Fruit fly (Drosophila melanogaster) whole organism, wandering third instar larva: Measurements from ENCODE around the gene Dbp73D.

Source experiments
- N ChIP-seq: fragments of >200 bp; optimal IDR thresholded peaks from 2 replicates; lab custom pipeline; 2018; ENCODE audit warnings: missing biosample characterization, missing external identifiers, missing genetic modification characterization
- Vsx2 ChIP-seq: fragments of 200-300, 225-300 bp; sonication (Bioruptor generic); optimal IDR thresholded peaks from 2 replicates; lab custom pipeline; 2018; ENCODE audit warnings: missing biosample characterization, missing genetic modification characterization; ENCODE audit not compliant: partially characterized antibody
- br ChIP-seq: fragments of 200-800 bp; sonication (Bioruptor generic); optimal IDR thresholded peaks from 2 replicates; lab custom pipeline; 2016; ENCODE audit warnings: missing biosample characterization, missing genetic modification characterization
- dl ChIP-seq, 2 experiments: fragments of 175-275, 200-275 bp in 1 of 2; fragments of 200-275 bp in 1 of 2; sonication (Bioruptor generic); optimal IDR thresholded peaks; lab custom pipeline; 2018; ENCODE audit warnings: mild to moderate bottlenecking in 2 of 2, missing biosample characterization in 2 of 2, missing genetic modification characterization in 2 of 2, moderate library complexity in 2 of 2; ENCODE audit not compliant: partially characterized antibody in 2 of 2, insufficient read depth in 1 of 2
- ey ChIP-seq: fragments of 200-800 bp; sonication (Bioruptor generic); optimal IDR thresholded peaks from 2 replicates; lab custom pipeline; 2016; ENCODE audit warnings: missing biosample characterization, missing genetic modification characterization
- fru ChIP-seq: fragments of 200-800 bp; sonication (Bioruptor generic); optimal IDR thresholded peaks from 3 replicates; lab custom pipeline; 2016; ENCODE audit warnings: missing biosample characterization, mild to moderate bottlenecking, missing genetic modification characterization
- lola ChIP-seq: fragments of >200 bp; optimal IDR thresholded peaks from 2 replicates; lab custom pipeline; 2017; ENCODE audit warnings: missing biosample characterization, missing genetic modification characterization
- pan ChIP-seq: fragments of >200 bp; optimal IDR thresholded peaks from 2 replicates; lab custom pipeline; 2017
- usp ChIP-seq: fragments of >200 bp; optimal IDR thresholded peaks from 2 replicates; lab custom pipeline; 2017; ENCODE audit warnings: missing biosample characterization, missing genetic modification characterization

dm6 chr3L:16699292-16700026 lies 31.2 kb downstream of the Dbp73D start:
- TF ChIP-seq Vsx2 (no peak), pan (lab: Kevin White, UChicago) (no peak), usp (no peak), ey (GFP tag; lab: Kevin White, UChicago) (no peak), br (GFP tag; lab: Kevin White, UChicago) (no peak), fru (no peak), lola (GFP tag; lab: Kevin White, UChicago) (no peak), dl (GFP tag; optimal IDR thresholded peaks at IDR 0.05; lab: Kevin White, UChicago; ENCODE audit: insufficient read depth in 1 of 2, partially characterized antibody in 2 of 2) (no peak), N (GFP tag; lab: Kevin White, UChicago) (no peak)
